Fruit fly (Drosophila melanogaster) whole organism, prepupa: ENCODE measurements around the gene Ypel.

ENCODE experiments used
- Blimp-1 ChIP-seq: fragments of 200-800 bp; sonication (Bioruptor generic); optimal IDR thresholded peaks from 3 replicates; lab custom pipeline; 2017; ENCODE audit warnings: missing biosample characterization, missing genetic modification characterization, mild to moderate bottlenecking, moderate library complexity, missing genetic modification reagents
- CG10631 ChIP-seq: fragments of 200-800 bp; sonication (Bioruptor generic); optimal IDR thresholded peaks from 2 replicates; lab custom pipeline; 2016; ENCODE audit warnings: missing biosample characterization, missing genetic modification characterization
- CG11902 ChIP-seq: fragments of 200-800 bp; sonication (Bioruptor generic); optimal IDR thresholded peaks from 3 replicates; lab custom pipeline; 2016; ENCODE audit warnings: missing biosample characterization, missing genetic modification characterization
- CG3032 ChIP-seq: fragments of 200-800 bp; optimal IDR thresholded peaks from 2 replicates; lab custom pipeline; 2019; ENCODE audit warnings: missing biosample characterization, mild to moderate bottlenecking, missing genetic modification characterization, moderate library complexity
- CG32006 ChIP-seq: fragments of 200-800 bp; sonication (Bioruptor generic); optimal IDR thresholded peaks from 3 replicates; lab custom pipeline; 2017; ENCODE audit warnings: missing biosample characterization, mild to moderate bottlenecking, missing genetic modification characterization
- CG34406 ChIP-seq: fragments of 200-800 bp; sonication (Bioruptor generic); optimal IDR thresholded peaks from 3 replicates; lab custom pipeline; 2016; ENCODE audit warnings: missing biosample characterization, missing genetic modification characterization
- CG3919 ChIP-seq: fragments of 200-800 bp; sonication (Bioruptor generic); optimal IDR thresholded peaks from 3 replicates; lab custom pipeline; 2016; ENCODE audit warnings: missing biosample characterization, missing genetic modification characterization
- CG6163 ChIP-seq: fragments of 200-800 bp; sonication (Bioruptor generic); IDR thresholded peaks from 3 replicates; pipeline ENCODE4 v1.3.6; 2022; ENCODE audit warnings: missing biosample characterization, missing genetic modification characterization
- CG6792 ChIP-seq: fragments of 200-800 bp; sonication (Bioruptor generic); optimal IDR thresholded peaks from 3 replicates; lab custom pipeline; 2016; ENCODE audit warnings: missing biosample characterization, missing genetic modification characterization
- CG6854 ChIP-seq: fragments of 200-800 bp; sonication (Bioruptor generic); optimal IDR thresholded peaks from 2 replicates; lab custom pipeline; 2017; ENCODE audit warnings: missing biosample characterization, mild to moderate bottlenecking, missing genetic modification characterization
- CG8319 ChIP-seq: fragments of 200-800 bp; sonication (Bioruptor generic); optimal IDR thresholded peaks from 3 replicates; lab custom pipeline; 2016; ENCODE audit warnings: missing biosample characterization, missing genetic modification characterization
- CG8632 ChIP-seq: fragments of 200-800 bp; sonication (Bioruptor generic); optimal IDR thresholded peaks from 3 replicates; lab custom pipeline; 2016; ENCODE audit warnings: missing biosample characterization, missing genetic modification characterization
- Hr38 ChIP-seq: sonication (Bioruptor generic); optimal IDR thresholded peaks from 2 replicates; lab custom pipeline; 2016; ENCODE audit warnings: missing biosample characterization, missing genetic modification characterization
- Hr4 ChIP-seq: fragments of 200-800 bp; sonication (Bioruptor generic); optimal IDR thresholded peaks from 3 replicates; lab custom pipeline; 2016; ENCODE audit warnings: missing biosample characterization, missing genetic modification characterization
- Met ChIP-seq: fragments of 200-800 bp; sonication (Bioruptor generic); optimal IDR thresholded peaks from 3 replicates; lab custom pipeline; 2016; ENCODE audit warnings: missing biosample characterization, missing genetic modification characterization
- Sox102F ChIP-seq: fragments of 200-800 bp; sonication (Bioruptor generic); optimal IDR thresholded peaks from 2 replicates; lab custom pipeline; 2016; ENCODE audit warnings: missing biosample characterization, mild to moderate bottlenecking, missing genetic modification characterization
- cyc ChIP-seq: fragments of 200-800 bp; sonication (Bioruptor generic); optimal IDR thresholded peaks from 3 replicates; lab custom pipeline; 2016; ENCODE audit warnings: missing biosample characterization, missing genetic modification characterization
- eg ChIP-seq: fragments of 200-800 bp; sonication (Bioruptor generic); IDR thresholded peaks from 3 replicates; pipeline ENCODE4 v1.3.6; 2022; ENCODE audit warnings: missing biosample characterization, missing genetic modification characterization
- fkh ChIP-seq: fragments of 200-800 bp; sonication (Bioruptor generic); optimal IDR thresholded peaks from 3 replicates; lab custom pipeline; 2017; ENCODE audit warnings: missing biosample characterization, mild to moderate bottlenecking, missing genetic modification characterization, moderate library complexity
- spab ChIP-seq: fragments of 200-800 bp; sonication (Bioruptor generic); optimal IDR thresholded peaks from 2 replicates; lab custom pipeline; 2017; ENCODE audit warnings: missing biosample characterization, mild to moderate bottlenecking, missing genetic modification characterization, missing genetic modification reagents
- svp ChIP-seq: fragments of 200-800 bp; sonication (Bioruptor generic); peaks from one replicate; lab custom pipeline; 2016; ENCODE audit warnings: missing biosample characterization, missing genetic modification characterization
- topi ChIP-seq: fragments of 200-800 bp; sonication (Bioruptor generic); optimal IDR thresholded peaks from 3 replicates; lab custom pipeline; 2016; ENCODE audit warnings: missing biosample characterization, missing genetic modification characterization
- vri ChIP-seq: fragments of 200-800 bp; sonication (Bioruptor generic); optimal IDR thresholded peaks from 3 replicates; lab custom pipeline; 2016; ENCODE audit warnings: missing biosample characterization, mild to moderate bottlenecking, missing genetic modification characterization

Gene Ypel

dm6 chrX:10184355-10185058, 27.7 kb downstream of the Ypel start (continued):
- TF ChIP-seq CG8632 (no peak), Hr38 (GFP tag; lab: Kevin White, UChicago) (no peak), CG6163 (GFP tag; lab: Robert Waterston, UW) (peak; percentile 78), Blimp-1 (no peak), Met (GFP tag; lab: Kevin White, UChicago) (peak; percentile 35), CG10631 (GFP tag; lab: Kevin White, UChicago) (peak; percentile 42), CG3032 (tag; lab: Kevin White, UChicago) (peak; percentile 44), spab (no peak), CG11902 (GFP tag; lab: Kevin White, UChicago) (no peak), eg (peak; percentile 73), fkh (GFP tag; lab: Kevin White, UChicago) (no peak), CG6854 (GFP tag; lab: Kevin White, UChicago) (no peak), Sox102F (no peak), Hr4 (GFP tag; lab: Kevin White, UChicago) (peak; percentile 26)

DNA sequence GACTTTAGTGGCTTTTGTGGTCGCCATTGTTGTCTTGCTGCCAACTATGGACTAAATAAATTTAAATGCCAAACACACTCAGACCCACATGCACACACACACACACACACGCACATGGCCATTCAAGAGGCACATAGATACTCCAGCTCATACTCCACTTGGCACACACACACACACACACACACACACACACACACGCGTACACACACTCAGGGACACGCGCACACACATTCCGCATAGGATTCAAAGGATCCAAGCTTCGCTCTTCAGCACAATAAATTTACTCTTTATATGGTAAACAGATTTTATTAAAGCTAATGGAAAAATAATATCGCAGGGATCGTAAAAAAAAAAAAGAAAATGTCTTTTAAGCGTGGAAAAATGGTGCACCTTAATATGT, 29.3 kb downstream of the Ypel start:
- TF ChIP-seq CG11902 (GFP tag; lab: Kevin White, UChicago) (no peak), Blimp-1 (no peak), CG6792 (GFP tag; lab: Kevin White, UChicago) (no peak), svp (GFP tag; lab: Kevin White, UChicago) (no peak), vri (GFP tag; lab: Kevin White, UChicago) (no peak)

dm6 chrX:10158175-10158574, 54.0 kb downstream of the Ypel start, which contains the start of gene CG43902:
TSS of gene CG43902 (plus strand) at chrX:10158434.
- TF ChIP-seq CG34406 (GFP tag; lab: Kevin White, UChicago) (no peak), CG6163 (GFP tag; lab: Robert Waterston, UW) (no peak), cyc (GFP tag; lab: Kevin White, UChicago) (no peak), CG32006 (GFP tag; lab: Kevin White, UChicago) (no peak), topi (no peak), CG3919 (no peak), CG10631 (GFP tag; lab: Kevin White, UChicago) (no peak), svp (GFP tag; lab: Kevin White, UChicago) (no peak), CG8319 (GFP tag; lab: Kevin White, UChicago) (no peak)
